Worm (Caenorhabditis elegans) whole organism, L4/young adult: ENCODE measurements around the gene T11F9.14.

Source experiments
- W03F9.2 ChIP-seq: fragments of 150-350 bp; optimal IDR thresholded peaks from 2 replicates; lab custom pipeline; 2014; ENCODE audit warnings: missing biosample characterization, missing genetic modification characterization
- dao-5 ChIP-seq: sonication (generic microtip); optimal IDR thresholded peaks from 2 replicates; lab custom pipeline; 2016; ENCODE audit warnings: missing genotype, missing genetic modification characterization, moderate library complexity, missing compliant biosample characterization
- him-1 ChIP-seq: sonication (generic microtip); optimal IDR thresholded peaks from 2 replicates; lab custom pipeline; 2016; ENCODE audit warnings: missing genotype, missing genetic modification reagents, missing genetic modification characterization, missing compliant biosample characterization

- no peak for TF ChIP-seq him-1 (tag; lab: Kevin White, UChicago)
- TF ChIP-seq dao-5 (tag; lab: Kevin White, UChicago) = no peak
- no peak for TF ChIP-seq W03F9.2 (tag; lab: Kevin White, UChicago)
These were observed 48.9 kb upstream of the T11F9.14 start for ce11 chrV:11529541-11529940.
